Fruit fly (Drosophila melanogaster) whole organism, prepupa: ENCODE measurements around the gene ksh.

Experiments
- Blimp-1 ChIP-seq: fragments of 200-800 bp; sonication (Bioruptor generic); optimal IDR thresholded peaks from 3 replicates; lab custom pipeline; 2017; ENCODE audit warnings: missing biosample characterization, missing genetic modification characterization, mild to moderate bottlenecking, moderate library complexity, missing genetic modification reagents
- CG10631 ChIP-seq: fragments of 200-800 bp; sonication (Bioruptor generic); optimal IDR thresholded peaks from 2 replicates; lab custom pipeline; 2016; ENCODE audit warnings: missing biosample characterization, missing genetic modification characterization
- CG11294 ChIP-seq: fragments of 200-800 bp; sonication (Bioruptor generic); IDR thresholded peaks from 2 replicates; pipeline ENCODE4 v1.3.6; 2022; ENCODE audit warnings: missing biosample characterization, missing genetic modification characterization
- CG11762 ChIP-seq: fragments of 200-800 bp; sonication (Bioruptor generic); optimal IDR thresholded peaks from 3 replicates; lab custom pipeline; 2016; ENCODE audit warnings: missing biosample characterization, missing genetic modification characterization; ENCODE audit not compliant: insufficient read depth
- CG1621 ChIP-seq: fragments of 200-800 bp; sonication (Bioruptor generic); optimal IDR thresholded peaks from 3 replicates; lab custom pipeline; 2018; ENCODE audit warnings: missing biosample characterization, mild to moderate bottlenecking, missing genetic modification characterization
- CG3032 ChIP-seq: fragments of 200-800 bp; optimal IDR thresholded peaks from 2 replicates; lab custom pipeline; 2019; ENCODE audit warnings: missing biosample characterization, mild to moderate bottlenecking, missing genetic modification characterization, moderate library complexity
- CG31627 ChIP-seq: fragments of 200-800 bp; sonication (Bioruptor generic); optimal IDR thresholded peaks from 3 replicates; lab custom pipeline; 2016; ENCODE audit warnings: missing biosample characterization, missing genetic modification characterization
- CG34406 ChIP-seq: fragments of 200-800 bp; sonication (Bioruptor generic); optimal IDR thresholded peaks from 3 replicates; lab custom pipeline; 2016; ENCODE audit warnings: missing biosample characterization, missing genetic modification characterization
- CG3919 ChIP-seq: fragments of 200-800 bp; sonication (Bioruptor generic); optimal IDR thresholded peaks from 3 replicates; lab custom pipeline; 2016; ENCODE audit warnings: missing biosample characterization, missing genetic modification characterization
- CG4318 ChIP-seq: fragments of 200-800 bp; sonication (Bioruptor generic); optimal IDR thresholded peaks from 3 replicates; lab custom pipeline; 2017; ENCODE audit warnings: missing biosample characterization, mild to moderate bottlenecking, missing genetic modification characterization
- CG6163 ChIP-seq: fragments of 200-800 bp; sonication (Bioruptor generic); IDR thresholded peaks from 3 replicates; pipeline ENCODE4 v1.3.6; 2022; ENCODE audit warnings: missing biosample characterization, missing genetic modification characterization
- CG6276 ChIP-seq: fragments of 200-800 bp; sonication (Bioruptor generic); optimal IDR thresholded peaks from 2 replicates; lab custom pipeline; 2017; ENCODE audit warnings: missing biosample characterization, mild to moderate bottlenecking, missing genetic modification characterization
- CG6808 ChIP-seq: fragments of 200-800 bp; sonication (Bioruptor generic); optimal IDR thresholded peaks from 3 replicates; lab custom pipeline; 2017; ENCODE audit warnings: missing biosample characterization, missing genetic modification characterization, mild to moderate bottlenecking, moderate library complexity, missing genetic modification reagents
- CG6854 ChIP-seq: fragments of 200-800 bp; sonication (Bioruptor generic); optimal IDR thresholded peaks from 2 replicates; lab custom pipeline; 2017; ENCODE audit warnings: missing biosample characterization, mild to moderate bottlenecking, missing genetic modification characterization
- CG7368 ChIP-seq: fragments of 200-800 bp; sonication (Bioruptor generic); optimal IDR thresholded peaks from 3 replicates; lab custom pipeline; 2016; ENCODE audit warnings: missing biosample characterization, missing genetic modification characterization
- CG8119 ChIP-seq: fragments of 200-800 bp; sonication (Bioruptor generic); IDR thresholded peaks from 3 replicates; pipeline ENCODE4 v1.3.6; 2022; ENCODE audit warnings: missing biosample characterization, missing genetic modification characterization
- CG8632 ChIP-seq: fragments of 200-800 bp; sonication (Bioruptor generic); optimal IDR thresholded peaks from 3 replicates; lab custom pipeline; 2016; ENCODE audit warnings: missing biosample characterization, missing genetic modification characterization
- CG9139 ChIP-seq: fragments of 200-800 bp; sonication (Bioruptor generic); optimal IDR thresholded peaks from 3 replicates; lab custom pipeline; 2017; ENCODE audit warnings: missing biosample characterization, mild to moderate bottlenecking, missing genetic modification characterization
- Eip75B ChIP-seq: fragments of 200-800 bp; sonication (Bioruptor generic); optimal IDR thresholded peaks from 3 replicates; lab custom pipeline; 2016; ENCODE audit warnings: missing biosample characterization, missing genetic modification characterization
- Eip93F ChIP-seq: fragments of 200-800 bp; sonication (Bioruptor generic); optimal IDR thresholded peaks from 2 replicates; lab custom pipeline; 2016; ENCODE audit warnings: missing biosample characterization, mild to moderate bottlenecking, missing genetic modification characterization
- Ets21C ChIP-seq: fragments of 200-800 bp; sonication (Bioruptor generic); optimal IDR thresholded peaks from 3 replicates; lab custom pipeline; 2016; ENCODE audit warnings: missing biosample characterization, missing genetic modification characterization
- Ets96B ChIP-seq: fragments of 200-800 bp; optimal IDR thresholded peaks from 2 replicates; lab custom pipeline; 2019; ENCODE audit warnings: missing biosample characterization, mild to moderate bottlenecking, missing genetic modification characterization, moderate library complexity
- Gug ChIP-seq: fragments of 200-800 bp; sonication (Bioruptor generic); IDR thresholded peaks from 2 replicates; pipeline ENCODE4 v1.3.6; 2022; ENCODE audit warnings: missing biosample characterization, missing genetic modification characterization
- Hr38 ChIP-seq: sonication (Bioruptor generic); optimal IDR thresholded peaks from 2 replicates; lab custom pipeline; 2016; ENCODE audit warnings: missing biosample characterization, missing genetic modification characterization
- Hr39 ChIP-seq: fragments of 200-800 bp; sonication (Bioruptor generic); optimal IDR thresholded peaks from 2 replicates; lab custom pipeline; 2016; ENCODE audit warnings: missing biosample characterization, missing genetic modification characterization
- Hr4 ChIP-seq: fragments of 200-800 bp; sonication (Bioruptor generic); optimal IDR thresholded peaks from 3 replicates; lab custom pipeline; 2016; ENCODE audit warnings: missing biosample characterization, missing genetic modification characterization
- Sox102F ChIP-seq: fragments of 200-800 bp; sonication (Bioruptor generic); optimal IDR thresholded peaks from 2 replicates; lab custom pipeline; 2016; ENCODE audit warnings: missing biosample characterization, mild to moderate bottlenecking, missing genetic modification characterization
- Sox14 ChIP-seq: fragments of 200-800 bp; sonication (Bioruptor generic); optimal IDR thresholded peaks from 3 replicates; lab custom pipeline; 2016; ENCODE audit warnings: missing biosample characterization, missing genetic modification characterization
- Sox15 ChIP-seq: fragments of 200-800 bp; sonication (Bioruptor generic); optimal IDR thresholded peaks from 3 replicates; lab custom pipeline; 2016; ENCODE audit warnings: missing biosample characterization, missing genetic modification characterization
- achi ChIP-seq: fragments of 200-800 bp; sonication (Bioruptor generic); optimal IDR thresholded peaks from 3 replicates; lab custom pipeline; 2016; ENCODE audit warnings: missing biosample characterization, missing genetic modification characterization
- dsx ChIP-seq: fragments of 200-800 bp; optimal IDR thresholded peaks from 3 replicates; lab custom pipeline; 2019; ENCODE audit warnings: missing biosample characterization, mild to moderate bottlenecking, missing genetic modification characterization, moderate library complexity; ENCODE audit not compliant: poor library complexity, severe bottlenecking
- eg ChIP-seq: fragments of 200-800 bp; sonication (Bioruptor generic); IDR thresholded peaks from 3 replicates; pipeline ENCODE4 v1.3.6; 2022; ENCODE audit warnings: missing biosample characterization, missing genetic modification characterization
- esn ChIP-seq: fragments of 200-800 bp; sonication (Bioruptor generic); optimal IDR thresholded peaks from 2 replicates; lab custom pipeline; 2016; ENCODE audit warnings: missing biosample characterization, mild to moderate bottlenecking, missing genetic modification characterization, moderate library complexity
- fd59A ChIP-seq: fragments of 200-800 bp; sonication (Bioruptor generic); optimal IDR thresholded peaks from 2 replicates; lab custom pipeline; 2017; ENCODE audit warnings: missing biosample characterization, mild to moderate bottlenecking, missing genetic modification characterization, missing genetic modification reagents
- fkh ChIP-seq: fragments of 200-800 bp; sonication (Bioruptor generic); optimal IDR thresholded peaks from 3 replicates; lab custom pipeline; 2017; ENCODE audit warnings: missing biosample characterization, mild to moderate bottlenecking, missing genetic modification characterization, moderate library complexity
- lz ChIP-seq: fragments of 200-800 bp; sonication (Bioruptor generic); optimal IDR thresholded peaks from 3 replicates; lab custom pipeline; 2016; ENCODE audit warnings: missing biosample characterization, missing genetic modification characterization
- net ChIP-seq: fragments of 200-800 bp; sonication (Bioruptor generic); optimal IDR thresholded peaks from 3 replicates; lab custom pipeline; 2016; ENCODE audit warnings: missing biosample characterization, missing genetic modification characterization
- ss ChIP-seq, 2 experiments: fragments of 200-800 bp; sonication (Bioruptor generic); optimal IDR thresholded peaks; 2 replicates in 1 of 2; 3 replicates in 1 of 2; lab custom pipeline; 2017 to 2018; ENCODE audit warnings: mild to moderate bottlenecking in 2 of 2, missing biosample characterization in 2 of 2, missing genetic modification characterization in 2 of 2, moderate library complexity in 1 of 2
- svp ChIP-seq: fragments of 200-800 bp; sonication (Bioruptor generic); peaks from one replicate; lab custom pipeline; 2016; ENCODE audit warnings: missing biosample characterization, missing genetic modification characterization
- topi ChIP-seq: fragments of 200-800 bp; sonication (Bioruptor generic); optimal IDR thresholded peaks from 3 replicates; lab custom pipeline; 2016; ENCODE audit warnings: missing biosample characterization, missing genetic modification characterization
- vri ChIP-seq: fragments of 200-800 bp; sonication (Bioruptor generic); optimal IDR thresholded peaks from 3 replicates; lab custom pipeline; 2016; ENCODE audit warnings: missing biosample characterization, mild to moderate bottlenecking, missing genetic modification characterization

Gene ksh

dm6 chrX:19535394-19535793 lies 40.6 kb upstream of the ksh start:
- TF ChIP-seq Hr38 (GFP tag; lab: Kevin White, UChicago) (no peak), Eip75B (no peak), CG6854 (no peak), CG6276 (no peak), fkh (GFP tag; lab: Kevin White, UChicago) (no peak), eg (no peak), topi (GFP tag; lab: Kevin White, UChicago) (no peak), net (GFP tag; lab: Kevin White, UChicago) (no peak), achi (GFP tag; lab: Kevin White, UChicago) (no peak), CG11294 (GFP tag; lab: Robert Waterston, UW) (no peak), CG1621 (tag; lab: Kevin White, UChicago) (no peak), esn (no peak), Eip93F (GFP tag; lab: Kevin White, UChicago) (no peak), CG8632 (no peak), Gug (GFP tag; lab: Robert Waterston, UW) (no peak)
- TF ChIP-seq, all 60 proteins: peak for 0

dm6 chrX:19531642-19532041 lies 36.9 kb upstream of the ksh start, which contains the start of gene CG12231:
Gene CG12231 (minus strand): TSS chrX:19531742.
- TF ChIP-seq Ets96B (tag; lab: Kevin White, UChicago) = no peak
- no peak for TF ChIP-seq CG3919
- TF ChIP-seq lz (GFP tag; lab: Kevin White, UChicago) = no peak
- no peak for TF ChIP-seq dsx
- TF ChIP-seq CG11762 (GFP tag; lab: Kevin White, UChicago) = no peak
- no peak for TF ChIP-seq fd59A (GFP tag; lab: Kevin White, UChicago)
- no peak for TF ChIP-seq ss (GFP tag; optimal IDR thresholded peaks at IDR 0.05; lab: Kevin White, UChicago)
- no peak for TF ChIP-seq Hr4 (GFP tag; lab: Kevin White, UChicago)
- TF ChIP-seq CG4318 (GFP tag; lab: Kevin White, UChicago) = no peak
- no peak for TF ChIP-seq CG10631 (GFP tag; lab: Kevin White, UChicago)
- TF ChIP-seq Blimp-1 (GFP tag; lab: Kevin White, UChicago) = no peak
- no peak for TF ChIP-seq eg

DNA sequence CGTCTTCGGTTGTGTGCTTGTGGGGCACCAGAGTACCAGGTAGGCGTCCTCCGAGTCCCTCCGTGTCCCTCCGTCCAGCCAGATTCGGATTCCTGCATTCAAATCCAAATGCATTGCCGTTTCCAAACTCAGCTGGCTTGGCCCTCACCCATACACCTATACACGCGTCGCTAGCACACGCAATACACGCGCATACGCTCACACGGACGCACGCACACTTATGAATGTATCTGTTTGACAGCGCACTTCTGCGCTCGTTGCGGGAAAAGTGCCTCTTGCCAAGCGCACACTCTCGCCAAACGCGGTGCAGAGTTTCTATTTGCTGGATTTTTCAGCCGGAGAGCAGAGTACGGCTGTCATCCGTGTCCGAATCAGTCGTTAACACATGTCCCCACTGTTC lies 27.8 kb upstream of the ksh start:
- TF ChIP-seq Sox14 (GFP tag; lab: Kevin White, UChicago) = peak; percentile 9
- TF ChIP-seq CG3919 = no peak
- peak; percentile 67 for TF ChIP-seq CG1621 (tag; lab: Kevin White, UChicago)

dm6 chrX:19521753-19522383 lies 27.1 kb upstream of the ksh start, which contains the start of the genes Idh3a and CoRest:
Gene Idh3a (minus strand): TSS chrX:19521810.
Gene CoRest (plus strand): TSS chrX:19521929.
- TF ChIP-seq Sox15 (GFP tag; lab: Kevin White, UChicago) (peak; percentile 4), Hr38 (GFP tag; lab: Kevin White, UChicago) (no peak), CG3032 (tag; lab: Kevin White, UChicago) (no peak), CG8119 (GFP tag; lab: Robert Waterston, UW) (no peak), CG3919 (no peak), CG34406 (GFP tag; lab: Kevin White, UChicago) (no peak), CG6808 (GFP tag; lab: Kevin White, UChicago) (no peak), CG4318 (GFP tag; lab: Kevin White, UChicago) (no peak), svp (GFP tag; lab: Kevin White, UChicago) (peak; percentile 83), lz (GFP tag; lab: Kevin White, UChicago) (peak; percentile 13), fkh (GFP tag; lab: Kevin White, UChicago) (no peak), vri (GFP tag; lab: Kevin White, UChicago) (no peak), CG9139 (GFP tag; lab: Kevin White, UChicago) (no peak), Eip75B (no peak), CG6163 (GFP tag; lab: Robert Waterston, UW) (no peak), Sox102F (GFP tag; lab: Kevin White, UChicago) (no peak), CG1621 (tag; lab: Kevin White, UChicago) (no peak), CG7368 (GFP tag; lab: Kevin White, UChicago) (no peak), CG31627 (GFP tag; lab: Kevin White, UChicago) (peak; percentile 32), dsx (no peak), Ets21C (GFP tag; lab: Kevin White, UChicago) (no peak), Hr39 (GFP tag; lab: Kevin White, UChicago) (no peak), ss (GFP tag; optimal IDR thresholded peaks at IDR 0.05; lab: Kevin White, UChicago) (no peak)
